Fruit fly (Drosophila melanogaster): ENCODE measurements around the gene milt.

milt gene

DNA sequence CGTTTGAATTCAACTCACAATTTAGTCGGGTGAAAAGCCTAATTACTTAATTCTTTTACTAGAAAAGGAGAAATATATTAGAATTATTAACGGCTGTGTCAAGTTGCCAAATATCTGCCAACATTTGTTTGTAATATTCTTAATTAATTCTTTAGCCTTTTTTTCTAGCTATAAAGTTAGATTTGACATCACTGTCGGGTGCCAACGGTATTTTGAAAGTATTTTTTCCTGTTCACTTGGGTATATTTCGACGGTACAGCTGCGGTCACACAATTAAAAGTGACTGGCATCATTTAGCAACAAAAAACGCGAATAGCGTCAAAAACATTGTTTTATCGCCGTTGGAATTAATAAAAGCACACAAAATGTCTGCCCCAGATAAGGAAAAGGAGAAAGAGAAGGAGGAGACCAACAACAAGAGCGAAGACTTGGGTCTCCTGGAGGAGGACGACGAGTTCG, 26.1 kb downstream of the milt start, which contains the start of gene Sem1 (continued):
- TF ChIP-seq Stat92E (GFP tag; optimal IDR thresholded peaks at IDR 0.05): no peak
- peak; percentile 16 for TF ChIP-seq nmo (GFP tag; optimal IDR thresholded peaks at IDR 0.05)
- TF ChIP-seq az2 (GFP tag; optimal IDR thresholded peaks at IDR 0.05): no peak
- no peak for TF ChIP-seq CTCF (GFP tag; optimal IDR thresholded peaks at IDR 0.05)
- no peak for TF ChIP-seq nau (GFP tag; optimal IDR thresholded peaks at IDR 0.05)
- no peak for TF ChIP-seq gsb-n (tag; optimal IDR thresholded peaks at IDR 0.05)
- no peak for TF ChIP-seq Poxn (GFP tag; IDR thresholded peaks at IDR 0.05)
- no peak for TF ChIP-seq CG4328 (GFP tag; optimal IDR thresholded peaks at IDR 0.05)
- TF ChIP-seq unpg (GFP tag; optimal IDR thresholded peaks at IDR 0.05): no peak
- TF ChIP-seq CG10209 (GFP tag; optimal IDR thresholded peaks at IDR 0.05): no peak
- TF ChIP-seq kay (GFP tag; optimal IDR thresholded peaks at IDR 0.05): no peak
- no peak for TF ChIP-seq CG10565 (GFP tag; optimal IDR thresholded peaks at IDR 0.05)
- peak; percentile 12 for TF ChIP-seq CG8924 (tag; optimal IDR thresholded peaks at IDR 0.05)
- TF ChIP-seq CG14441 (GFP tag; IDR thresholded peaks at IDR 0.05): no peak
- TF ChIP-seq CG18011 (GFP tag; optimal IDR thresholded peaks at IDR 0.05): no peak
- TF ChIP-seq lilli (GFP tag; optimal IDR thresholded peaks at IDR 0.05): peak; percentile 6
- no peak for TF ChIP-seq ara (GFP tag; IDR thresholded peaks at IDR 0.05)
- no peak for TF ChIP-seq CG8944 (GFP tag; optimal IDR thresholded peaks at IDR 0.05)
- TF ChIP-seq Mad (GFP tag; optimal IDR thresholded peaks at IDR 0.05): no peak
- TF ChIP-seq sna (GFP tag; IDR thresholded peaks at IDR 0.05; ENCODE audit: partially characterized antibody): no peak
- peak; percentile 34 for TF ChIP-seq Dp (GFP tag; optimal IDR thresholded peaks at IDR 0.05)
- TF ChIP-seq gro (GFP tag; optimal IDR thresholded peaks at IDR 0.05): no peak
- peak; percentile 65 for TF ChIP-seq CG11504 (tag; optimal IDR thresholded peaks at IDR 0.05)

- TF ChIP-seq HmgZ (tag; optimal IDR thresholded peaks at IDR 0.05) (peak; percentile 45), CG1603 (tag; optimal IDR thresholded peaks at IDR 0.05) (peak; percentile 78), BEAF-32 (GFP tag; optimal IDR thresholded peaks at IDR 0.05) (peak; percentile 33), Jarid2 (GFP tag; optimal IDR thresholded peaks at IDR 0.05) (no peak), CG8924 (tag; optimal IDR thresholded peaks at IDR 0.05) (no peak), Sin3A (optimal IDR thresholded peaks at IDR 0.05) (peak; percentile 61), CG12391 (tag; optimal IDR thresholded peaks at IDR 0.05) (peak; percentile 8), CG3838 (GFP tag; optimal IDR thresholded peaks at IDR 0.05) (no peak), E2f2 (GFP tag; IDR thresholded peaks at IDR 0.05) (peak; percentile 89), knrl (GFP tag; IDR thresholded peaks at IDR 0.05; ENCODE audit: partially characterized antibody) (peak; percentile 35; the same call in 1 of the 3 replicates), pb (GFP tag; optimal IDR thresholded peaks at IDR 0.05) (no peak), nmo (GFP tag; optimal IDR thresholded peaks at IDR 0.05) (peak; percentile 46), Myb (GFP tag; optimal IDR thresholded peaks at IDR 0.05) (peak; percentile 98), fd96Cb (tag; optimal IDR thresholded peaks at IDR 0.05) (no peak), CG33213 (GFP tag; optimal IDR thresholded peaks at IDR 0.05) (peak; percentile 69), CoRest (tag; optimal IDR thresholded peaks at IDR 0.05) (peak; percentile 64), CG10147 (GFP tag; optimal IDR thresholded peaks at IDR 0.05) (no peak), CG6791 (GFP tag; IDR thresholded peaks at IDR 0.05; ENCODE audit: partially characterized antibody) (no peak), CG7271 (tag; optimal IDR thresholded peaks at IDR 0.05) (no peak), CG7357 (GFP tag; IDR thresholded peaks at IDR 0.05) (peak; percentile 95), chm (GFP tag; IDR thresholded peaks at IDR 0.05) (no peak), CG13894 (tag; optimal IDR thresholded peaks at IDR 0.05) (no peak), GATAe (GFP tag; conservative IDR thresholded peaks at IDR 0.05) (no peak), twi (tag; optimal IDR thresholded peaks at IDR 0.05) (no peak), CG18262 (tag; optimal IDR thresholded peaks at IDR 0.05) (no peak), Pdp1 (GFP tag; optimal IDR thresholded peaks at IDR 0.05) (peak in 1 of 2 experiments; percentile 24), bigmax (GFP tag; optimal IDR thresholded peaks at IDR 0.05) (peak; percentile 26), Med (GFP tag) (peak; percentile 67), ssp (GFP tag; IDR thresholded peaks at IDR 0.05) (peak; percentile 98), kah (GFP tag; optimal IDR thresholded peaks at IDR 0.05) (no peak), Dp (GFP tag; optimal IDR thresholded peaks at IDR 0.05) (peak; percentile 80)
Observed at dm6 chr2L:7065687-7066086, 28.1 kb downstream of the milt start, which contains the start of gene Nuf2. Gene Nuf2 (minus strand): TSS chr2L:7065837.
